In genomic region chrX:9237708-9238107, ce11 we compare ENCODE assay signal across 5 worm cellular contexts.
TF ChIP-seq lines count a peak whose summit lies in the region.

No protein-coding gene starts in this region.

TF ChIP-seq in whole organism, L2 larva, 48 proteins besides CTCF, POLR2A, EP300 and RAD21:
- TF ChIP-seq snpc-4 (tag; optimal IDR thresholded peaks at IDR 0.05; lab: Kevin White, UChicago) (no peak), nhr-21 (tag; optimal IDR thresholded peaks at IDR 0.05; lab: Kevin White, UChicago) (peak; percentile 31), mbf-1 (tag; optimal IDR thresholded peaks at IDR 0.05; lab: Kevin White, UChicago) (no peak), peb-1 (tag; optimal IDR thresholded peaks at IDR 0.05; lab: Kevin White, UChicago) (no peak), ztf-1 (GFP tag; conservative IDR thresholded peaks at IDR 0.05; lab: Robert Waterston, UW) (no peak), ztf-4 (tag; optimal IDR thresholded peaks at IDR 0.05; lab: Kevin White, UChicago) (no peak)

TF ChIP-seq in whole organism, L3 larva, 47 proteins besides CTCF, POLR2A, EP300 and RAD21:
- no peak for TF ChIP-seq nhr-11 (tag; optimal IDR thresholded peaks at IDR 0.05; lab: Kevin White, UChicago)
- peak; percentile 66 for TF ChIP-seq nhr-43 (tag; optimal IDR thresholded peaks at IDR 0.05; lab: Kevin White, UChicago; ENCODE audit: poor library complexity, severe bottlenecking)

TF ChIP-seq in whole organism, L4 larva, 104 proteins besides CTCF, POLR2A, EP300 and RAD21 (continues in another document):
- peak; percentile 89 for TF ChIP-seq egl-43 (GFP tag; IDR thresholded peaks at IDR 0.05; lab: Robert Waterston, UW)
- TF ChIP-seq F26F4.8 (GFP tag; conservative IDR thresholded peaks at IDR 0.05; lab: Robert Waterston, UW), result peak; percentile 59; the same call in 1 of the 2 replicates
- TF ChIP-seq nhr-41 (GFP tag; IDR thresholded peaks at IDR 0.05; lab: Robert Waterston, UW), result no peak
- TF ChIP-seq lir-3 (tag; optimal IDR thresholded peaks at IDR 0.05; lab: Kevin White, UChicago), result peak; percentile 71
- no peak for TF ChIP-seq nhr-25 (tag; optimal IDR thresholded peaks at IDR 0.05; lab: Kevin White, UChicago; ENCODE audit: borderline replicate concordance, insufficient read depth)
- TF ChIP-seq daf-8 (GFP tag; IDR thresholded peaks at IDR 0.05; lab: Robert Waterston, UW), result peak; percentile 75; the same call in 1 of the 2 replicates
- TF ChIP-seq pha-4 (GFP tag; IDR thresholded peaks at IDR 0.05; lab: Robert Waterston, UW), result peak; percentile 69; the same call in 1 of the 2 replicates
- TF ChIP-seq pha-4 (tag; optimal IDR thresholded peaks at IDR 0.05; lab: Kevin White, UChicago), result no peak
- TF ChIP-seq ZK337.2 (GFP tag; IDR thresholded peaks at IDR 0.05; lab: Robert Waterston, UW), result peak; percentile 30; the same call in 1 of the 2 replicates
- 0 out of 2 replicates have a peak, but pooled peaks have one; percentile 45 for TF ChIP-seq ceh-44 (GFP tag; IDR thresholded peaks at IDR 0.05; lab: Robert Waterston, UW)
- TF ChIP-seq zfp-2 (tag; optimal IDR thresholded peaks at IDR 0.05; lab: Kevin White, UChicago), result no peak
- peak; percentile 74 for TF ChIP-seq F49E8.2 (tag; optimal IDR thresholded peaks at IDR 0.05; lab: Kevin White, UChicago; ENCODE audit: borderline replicate concordance)
- no peak for TF ChIP-seq unc-39 (tag; optimal IDR thresholded peaks at IDR 0.05; lab: Kevin White, UChicago)
- 0 out of 2 replicates have a peak, but pooled peaks have one; percentile 54 for TF ChIP-seq zip-11 (GFP tag; IDR thresholded peaks at IDR 0.05; lab: Robert Waterston, UW)
- TF ChIP-seq sdz-12 (GFP tag; optimal IDR thresholded peaks at IDR 0.05; lab: Kevin White, UChicago), result no peak
- no peak; the same call in 1 of the 2 replicates for TF ChIP-seq hmg-1.1 (GFP tag; IDR thresholded peaks at IDR 0.05; lab: Robert Waterston, UW)
- TF ChIP-seq nhr-102 (tag; optimal IDR thresholded peaks at IDR 0.05; lab: Kevin White, UChicago), result peak; percentile 64
- TF ChIP-seq Y48G9A.11 (GFP tag; IDR thresholded peaks at IDR 0.05; lab: Robert Waterston, UW), result peak; percentile 44; the same call in 1 of the 2 replicates
- TF ChIP-seq daf-19 (GFP tag; conservative IDR thresholded peaks at IDR 0.05; lab: Robert Waterston, UW), result 0 out of 2 replicates have a peak, but pooled peaks have one; percentile 24
- TF ChIP-seq Y5F2A.4 (GFP tag; optimal IDR thresholded peaks at IDR 0.05; lab: Kevin White, UChicago), result peak; percentile 29
- no peak for TF ChIP-seq fos-1 (tag; optimal IDR thresholded peaks at IDR 0.05; lab: Kevin White, UChicago)
- peak; percentile 2 for TF ChIP-seq nhr-111 (GFP tag; optimal IDR thresholded peaks at IDR 0.05; lab: Kevin White, UChicago)
- TF ChIP-seq hlh-11 (tag; optimal IDR thresholded peaks at IDR 0.05; lab: Kevin White, UChicago), result peak; percentile 23
- peak; percentile 71 for TF ChIP-seq lin-38 (GFP tag; IDR thresholded peaks at IDR 0.05; lab: Robert Waterston, UW)
- TF ChIP-seq mdt-29 (GFP tag; IDR thresholded peaks at IDR 0.05; lab: Robert Waterston, UW), result peak; percentile 49; the same call in 1 of the 2 replicates

TF ChIP-seq in whole organism, midembryonic, 9 proteins besides CTCF, POLR2A, EP300 and RAD21:
- TF ChIP-seq ref-1 (GFP tag; conservative IDR thresholded peaks at IDR 0.05; lab: Robert Waterston, UW), result no peak
- TF ChIP-seq ztf-23 (GFP tag; IDR thresholded peaks at IDR 0.05; lab: Robert Waterston, UW), result 0 out of 2 replicates have a peak, but pooled peaks have one; percentile 27

TF ChIP-seq in whole organism, young adult, 124 proteins besides CTCF, POLR2A, EP300 and RAD21 (continues in another document):
- TF ChIP-seq athp-1 (tag; optimal IDR thresholded peaks at IDR 0.05; lab: Kevin White, UChicago) (peak; percentile 6), ama-1 (optimal IDR thresholded peaks at IDR 0.05; lab: Kevin White, UChicago) (no peak), ama-1 (GFP tag; optimal IDR thresholded peaks at IDR 0.05; lab: Kevin White, UChicago) (peak in 1 of 2 experiments; percentile 48), fkh-3 (tag; optimal IDR thresholded peaks at IDR 0.05; lab: Kevin White, UChicago) (peak; percentile 18), B0035.1 (tag; optimal IDR thresholded peaks at IDR 0.05; lab: Kevin White, UChicago) (peak; percentile 45), T07F8.4 (tag; optimal IDR thresholded peaks at IDR 0.05; lab: Kevin White, UChicago) (peak; percentile 53), lin-54 (GFP tag; optimal IDR thresholded peaks at IDR 0.05; lab: Kevin White, UChicago) (peak; percentile 15), dox-1 (GFP tag; IDR thresholded peaks at IDR 0.05; lab: Robert Waterston, UW) (peak; percentile 63; the same call in 1 of the 2 replicates), nfya-1 (tag; optimal IDR thresholded peaks at IDR 0.05; lab: Kevin White, UChicago; ENCODE audit: borderline replicate concordance, insufficient read depth) (no peak), rec-8 (tag; optimal IDR thresholded peaks at IDR 0.05; lab: Kevin White, UChicago) (peak; percentile 48 to 92), nhr-80 (tag; optimal IDR thresholded peaks at IDR 0.05; lab: Kevin White, UChicago) (no peak), chd-7 (tag; optimal IDR thresholded peaks at IDR 0.05; lab: Kevin White, UChicago) (peak; percentile 39), F33H1.4 (GFP tag; IDR thresholded peaks at IDR 0.05; lab: Robert Waterston, UW) (no peak), hsf-1 (GFP tag; IDR thresholded peaks at IDR 0.05; lab: Robert Waterston, UW) (peak; percentile 49; the same call in 1 of the 2 replicates), madf-6 (GFP tag; IDR thresholded peaks at IDR 0.05; lab: Robert Waterston, UW) (no peak; the same call in 1 of the 2 replicates), Y53G8AR.9 (GFP tag; conservative IDR thresholded peaks at IDR 0.05; lab: Robert Waterston, UW) (no peak), attf-5 (GFP tag; optimal IDR thresholded peaks at IDR 0.05; lab: Kevin White, UChicago) (peak; percentile 46), ZK185.1 (tag; optimal IDR thresholded peaks at IDR 0.05; lab: Kevin White, UChicago; ENCODE audit: poor library complexity, severe bottlenecking) (peak; percentile 67), nfyb-1 (GFP tag; IDR thresholded peaks at IDR 0.05; lab: Robert Waterston, UW) (no peak), lir-1 (GFP tag; conservative IDR thresholded peaks at IDR 0.05; lab: Robert Waterston, UW) (no peak), sptf-2 (GFP tag; optimal IDR thresholded peaks at IDR 0.05; lab: Kevin White, UChicago) (no peak), ceh-27 (GFP tag; optimal IDR thresholded peaks at IDR 0.05; lab: Kevin White, UChicago) (peak; percentile 21), egl-18 (GFP tag; IDR thresholded peaks at IDR 0.05; lab: Robert Waterston, UW) (no peak), nhr-90 (tag; optimal IDR thresholded peaks at IDR 0.05; lab: Kevin White, UChicago) (peak; percentile 80), lag-1 (GFP tag; IDR thresholded peaks at IDR 0.05; lab: Robert Waterston, UW) (no peak), ztf-22 (GFP tag; optimal IDR thresholded peaks at IDR 0.05; lab: Kevin White, UChicago) (no peak), tbp1 (GFP tag; optimal IDR thresholded peaks at IDR 0.05; lab: Kevin White, UChicago) (peak; percentile 86), somi-1 (GFP tag; optimal IDR thresholded peaks at IDR 0.05; lab: Kevin White, UChicago) (no peak), madf-10 (tag; optimal IDR thresholded peaks at IDR 0.05; lab: Kevin White, UChicago) (peak; percentile 30), D2030.7 (GFP tag; IDR thresholded peaks at IDR 0.05; lab: Robert Waterston, UW) (peak; percentile 67), ztf-18 (tag; optimal IDR thresholded peaks at IDR 0.05; lab: Kevin White, UChicago) (peak; percentile 71), F37B4.10 (GFP tag; IDR thresholded peaks at IDR 0.05; lab: Robert Waterston, UW) (no peak), die-1 (tag; optimal IDR thresholded peaks at IDR 0.05; lab: Kevin White, UChicago) (peak; percentile 93), ztf-25 (GFP tag; IDR thresholded peaks at IDR 0.05; lab: Robert Waterston, UW) (peak; percentile 80; the same call in 1 of the 2 replicates), let-607 (tag; optimal IDR thresholded peaks at IDR 0.05; lab: Kevin White, UChicago) (peak in 1 of 2 experiments; percentile 6), bed-1 (GFP tag; IDR thresholded peaks at IDR 0.05; lab: Robert Waterston, UW) (no peak), madf-8 (GFP tag; conservative IDR thresholded peaks at IDR 0.05; lab: Robert Waterston, UW) (no peak), mes-4 (tag; optimal IDR thresholded peaks at IDR 0.05; lab: Kevin White, UChicago) (peak; percentile 82), attf-6 (GFP tag; IDR thresholded peaks at IDR 0.05; lab: Robert Waterston, UW) (peak; percentile 61; the same call in 1 of the 2 replicates), hrde-1 (tag; optimal IDR thresholded peaks at IDR 0.05; lab: Kevin White, UChicago; ENCODE audit: borderline replicate concordance) (peak; percentile 59), F23B12.7 (tag; optimal IDR thresholded peaks at IDR 0.05; lab: Kevin White, UChicago; ENCODE audit: insufficient read depth) (no peak), hmg-1.2 (GFP tag; IDR thresholded peaks at IDR 0.05; lab: Robert Waterston, UW) (peak; percentile 63), him-1 (tag; optimal IDR thresholded peaks at IDR 0.05; lab: Kevin White, UChicago) (peak; percentile 80), snpc-1.1 (tag; optimal IDR thresholded peaks at IDR 0.05; lab: Kevin White, UChicago; ENCODE audit: insufficient read depth) (peak; percentile 10), ekl-4 (GFP tag; IDR thresholded peaks at IDR 0.05; lab: Robert Waterston, UW) (no peak; the same call in 1 of the 2 replicates), rcor-1 (GFP tag; IDR thresholded peaks at IDR 0.05; lab: Robert Waterston, UW) (peak; percentile 53), Y56A3A.18 (GFP tag; IDR thresholded peaks at IDR 0.05; lab: Robert Waterston, UW) (peak; percentile 51; the same call in 1 of the 2 replicates), hmg-20 (GFP tag; IDR thresholded peaks at IDR 0.05; lab: Robert Waterston, UW) (no peak), ceh-79 (tag; optimal IDR thresholded peaks at IDR 0.05; lab: Kevin White, UChicago) (no peak), ceh-91 (GFP tag; IDR thresholded peaks at IDR 0.05; lab: Robert Waterston, UW) (no peak), F55B11.4 (tag; optimal IDR thresholded peaks at IDR 0.05; lab: Kevin White, UChicago; ENCODE audit: borderline replicate concordance, insufficient read depth) (no peak), Y95B8A.8 (GFP tag; IDR thresholded peaks at IDR 0.05; lab: Robert Waterston, UW) (no peak), tbx-9 (tag; optimal IDR thresholded peaks at IDR 0.05; lab: Kevin White, UChicago; ENCODE audit: borderline replicate concordance) (peak; percentile 20), snpc-1.3 (tag; optimal IDR thresholded peaks at IDR 0.05; lab: Kevin White, UChicago; ENCODE audit: insufficient read depth) (peak; percentile 35)
